Worm (Caenorhabditis elegans): ENCODE data around the gene M6.11.
A peak's percentile ranks its signal among the peaks of the same experiment; 100 is the strongest.

DNA sequence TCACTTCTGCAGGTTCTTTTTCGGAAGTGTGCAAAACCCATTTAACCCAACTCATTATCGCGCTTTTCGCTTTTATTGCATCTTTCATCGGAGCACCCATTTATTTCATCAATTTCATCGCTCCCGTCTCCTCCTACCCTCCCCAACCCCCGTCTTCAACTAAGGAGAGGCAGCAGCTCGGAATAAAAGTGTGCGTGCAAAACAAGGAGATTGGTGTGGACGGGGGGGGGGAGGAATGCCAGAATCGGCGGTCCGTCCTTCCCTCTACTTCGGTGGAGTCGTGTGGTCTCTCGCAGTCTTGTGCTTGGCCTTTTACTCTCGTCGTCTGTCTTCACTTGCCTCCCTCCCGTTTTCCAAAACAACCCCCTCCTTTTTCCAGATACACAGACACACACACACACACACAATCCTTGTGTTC, 40.0 kb downstream of the M6.11 start:
- TF ChIP-seq pqm-1 (tag; optimal IDR thresholded peaks at IDR 0.05), result no peak
- no peak for TF ChIP-seq ztf-11 (tag; optimal IDR thresholded peaks at IDR 0.05)
- peak in 1 of 2 experiments; percentile 42 for TF ChIP-seq mdl-1 (tag; optimal IDR thresholded peaks at IDR 0.05)
- TF ChIP-seq zfp-3 (GFP tag; conservative IDR thresholded peaks at IDR 0.05), result no peak
- no peak for TF ChIP-seq lin-13 (GFP tag; optimal IDR thresholded peaks at IDR 0.05)
- TF ChIP-seq lin-15B (tag; optimal IDR thresholded peaks at IDR 0.05), result no peak
